Worm (Caenorhabditis elegans) whole organism, early embryonic: ENCODE results near the gene sdz-8.
"Not testable (repeated sequence)": the region's sequence is repeated elsewhere in the genome, so short reads cannot be mapped to it uniquely, and the experiment has no call there.

ENCODE experiments used
- ama-1 ChIP-seq: fragments of 150-350 bp; optimal IDR thresholded peaks from 2 replicates; lab custom pipeline; 2014
- ceh-13 ChIP-seq: fragments of 200-800 bp; sonication (Bioruptor generic); optimal IDR thresholded peaks from 2 replicates; lab custom pipeline; 2018; ENCODE audit warnings: mild to moderate bottlenecking, missing genetic modification characterization, missing compliant biosample characterization
- hmg-4 ChIP-seq: fragments of 200-800 bp; sonication (Bioruptor generic); optimal IDR thresholded peaks from 2 replicates; lab custom pipeline; 2018; ENCODE audit warnings: mild to moderate bottlenecking, missing genetic modification characterization, missing compliant biosample characterization
- hnd-1 ChIP-seq: sonication (generic microtip); optimal IDR thresholded peaks from 2 replicates; lab custom pipeline; 2016; ENCODE audit warnings: missing genetic modification characterization, missing compliant biosample characterization
- scrt-1 ChIP-seq: fragments of 200-800 bp; sonication (Bioruptor generic); IDR thresholded peaks from 2 replicates; pipeline ENCODE4 v1.3.6; 2022; ENCODE audit warnings: missing genetic modification characterization, missing compliant biosample characterization
- sea-1 ChIP-seq: fragments of 200-800 bp; sonication (Bioruptor generic); conservative IDR thresholded peaks from 2 replicates; pipeline ENCODE4 v1.3.6; 2022; ENCODE audit warnings: missing genetic modification characterization, missing compliant biosample characterization
- tbx-11 ChIP-seq: fragments of 200-800 bp; sonication (Bioruptor generic); IDR thresholded peaks from 2 replicates; pipeline ENCODE4 v1.3.6; 2022; ENCODE audit warnings: missing genetic modification characterization, missing compliant biosample characterization
- tbx-37 ChIP-seq: fragments of 200-800 bp; sonication (Bioruptor generic); conservative IDR thresholded peaks from 2 replicates; pipeline ENCODE4 v1.3.6; 2022; ENCODE audit warnings: missing genetic modification reagents, missing genetic modification characterization, missing compliant biosample characterization

ce11 chrV:11475638-11476037 lies 40.4 kb downstream of the sdz-8 start, which contains the start of gene T11F9.7:
- TF ChIP-seq tbx-37; hnd-1 (tag; lab: Kevin White, UChicago); scrt-1 (GFP tag; lab: Robert Waterston, UW); tbx-11; ama-1; ceh-13 (GFP tag; lab: Kevin White, UChicago); sea-1 (GFP tag; lab: Robert Waterston, UW); hmg-4: not testable (repeated sequence)
